Fruit fly (Drosophila melanogaster) whole organism, embryonic: ENCODE measurements around the gene RpS30.
A peak's percentile ranks its signal among the peaks of the same experiment; 100 is the strongest.

Experiments used
- CG10147 ChIP-seq: fragments of 200-800 bp; sonication (Bioruptor generic); optimal IDR thresholded peaks from 2 replicates; lab custom pipeline; 2019; ENCODE audit warnings: missing biosample characterization, mild to moderate bottlenecking, missing genetic modification characterization, moderate library complexity
- CG30431 ChIP-seq: fragments of 200-800 bp; sonication (Bioruptor generic); optimal IDR thresholded peaks from 2 replicates; lab custom pipeline; 2017; ENCODE audit warnings: missing biosample characterization, missing genetic modification characterization
- CG34224 ChIP-seq: fragments of 200-800 bp; sonication (Bioruptor generic); IDR thresholded peaks from 3 replicates; pipeline ENCODE4 v1.3.6; 2022; ENCODE audit warnings: missing biosample characterization, missing genetic modification characterization; ENCODE audit not compliant: partially characterized antibody
- CG8478 ChIP-seq: fragments of >200 bp; optimal IDR thresholded peaks from 2 replicates; lab custom pipeline; 2018
- Oli ChIP-seq: fragments of 200-800 bp; sonication (Bioruptor generic); optimal IDR thresholded peaks from 2 replicates; lab custom pipeline; 2018; ENCODE audit warnings: missing biosample characterization, mild to moderate bottlenecking, missing genetic modification characterization, moderate library complexity
- bigmax ChIP-seq: fragments of 200-800 bp; sonication (Bioruptor generic); optimal IDR thresholded peaks from 2 replicates; lab custom pipeline; 2018; ENCODE audit warnings: missing biosample characterization, mild to moderate bottlenecking, missing genetic modification characterization
- dysf ChIP-seq: fragments of 200-800 bp; sonication (Bioruptor generic); IDR thresholded peaks from 3 replicates; pipeline ENCODE4 v1.3.6; 2022; ENCODE audit warnings: missing biosample characterization, missing genetic modification characterization
- ems ChIP-seq: fragments of 200-800 bp; sonication (Bioruptor generic); optimal IDR thresholded peaks from 3 replicates; lab custom pipeline; 2016; ENCODE audit warnings: missing biosample characterization, missing genetic modification characterization
- sob ChIP-seq: fragments of 200-800 bp; sonication (Bioruptor generic); IDR thresholded peaks from 2 replicates; pipeline ENCODE4 v1.3.6; 2022; ENCODE audit warnings: missing biosample characterization, missing genetic modification characterization
- tup ChIP-seq: fragments of 200-800 bp; sonication (Bioruptor generic); optimal IDR thresholded peaks from 2 replicates; lab custom pipeline; 2016; ENCODE audit warnings: missing biosample characterization, mild to moderate bottlenecking, missing genetic modification characterization, moderate library complexity

DNA sequence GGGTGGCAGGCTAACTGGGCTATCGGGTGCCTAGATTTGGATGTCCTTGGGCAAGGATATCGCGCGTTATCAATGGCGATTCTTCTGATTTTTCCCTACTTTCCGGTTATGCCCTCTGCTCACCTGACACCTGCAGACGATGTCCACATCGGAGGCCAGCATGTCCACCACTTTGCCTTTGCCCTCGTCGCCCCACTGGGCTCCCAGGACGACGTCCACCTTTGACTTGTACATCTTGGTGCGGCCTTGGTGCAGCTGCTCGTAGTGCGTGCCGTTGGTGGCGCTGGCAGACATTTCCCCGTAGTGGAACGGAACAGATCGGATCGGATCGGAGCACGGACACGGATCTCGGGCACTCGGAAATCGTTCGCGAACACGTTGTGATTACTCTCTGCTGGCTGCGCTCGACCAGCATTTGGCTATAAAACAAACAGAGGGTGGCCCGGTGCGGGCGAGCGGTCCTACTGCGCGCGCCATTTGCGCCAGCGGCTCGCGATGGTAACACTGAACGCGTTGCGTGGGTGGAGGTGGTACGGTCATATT is 20.1 kb upstream of the RpS30 start, which contains the start of gene Adss:
- TF ChIP-seq bigmax (no peak), Oli (tag; lab: Kevin White, UChicago) (no peak), CG30431 (no peak), CG34224 (no peak; the same call in 1 of the 3 replicates), CG10147 (no peak), ems (GFP tag; lab: Kevin White, UChicago) (no peak), sob (GFP tag; lab: Robert Waterston, UW) (peak; percentile 56; the same call in 1 of the 2 replicates), dysf (GFP tag; lab: Robert Waterston, UW) (no peak), CG8478 (lab: Kevin White, UChicago) (no peak), tup (GFP tag; lab: Kevin White, UChicago) (peak; percentile 5)
